Fruit fly (Drosophila melanogaster) whole organism, embryonic: ENCODE data around the gene BNIP3.
A peak's percentile ranks its signal among the peaks of the same experiment; 100 is the strongest.

Experiments used
- Ada2b ChIP-seq: fragments of 200-800 bp; sonication (Bioruptor generic); IDR thresholded peaks from 2 replicates; pipeline ENCODE4 v1.3.6; 2022; ENCODE audit warnings: missing biosample characterization, missing genetic modification characterization
- Atf3 ChIP-seq: fragments of 200-800 bp; sonication (Bioruptor generic); optimal IDR thresholded peaks from 3 replicates; lab custom pipeline; 2016; ENCODE audit warnings: missing biosample characterization, missing genetic modification characterization
- Atf6 ChIP-seq: fragments of 200-800 bp; sonication (Bioruptor generic); IDR thresholded peaks from 2 replicates; pipeline ENCODE4 v1.3.6; 2022; ENCODE audit warnings: missing biosample characterization, missing genetic modification characterization
- B-H2 ChIP-seq: fragments of 200-800 bp; sonication (Bioruptor generic); optimal IDR thresholded peaks from 2 replicates; lab custom pipeline; 2018; ENCODE audit warnings: missing biosample characterization, mild to moderate bottlenecking, missing genetic modification characterization
- Bgb ChIP-seq: fragments of 200-800 bp; sonication (Bioruptor generic); IDR thresholded peaks from 2 replicates; pipeline ENCODE4 v1.3.6; 2022; ENCODE audit warnings: missing biosample characterization, missing genetic modification characterization; ENCODE audit not compliant: partially characterized antibody
- CG10209 ChIP-seq: fragments of 200-800 bp; sonication (Bioruptor generic); optimal IDR thresholded peaks from 3 replicates; lab custom pipeline; 2017; ENCODE audit warnings: missing biosample characterization, mild to moderate bottlenecking, missing genetic modification characterization, missing genetic modification reagents
- CG10267 ChIP-seq: fragments of 200-800 bp; sonication (Bioruptor generic); optimal IDR thresholded peaks from 2 replicates; lab custom pipeline; 2018; ENCODE audit warnings: missing biosample characterization, mild to moderate bottlenecking, missing genetic modification characterization, moderate library complexity
- CG11247 ChIP-seq: fragments of 200-800 bp; sonication (Bioruptor generic); IDR thresholded peaks from 2 replicates; pipeline ENCODE4 v1.3.6; 2022; ENCODE audit warnings: missing biosample characterization, missing genetic modification characterization
- CG11398 ChIP-seq: fragments of 200-800 bp; sonication (Bioruptor generic); optimal IDR thresholded peaks from 2 replicates; lab custom pipeline; 2016; ENCODE audit warnings: missing biosample characterization, missing genetic modification characterization
- CG12236 ChIP-seq: fragments of 200-800 bp; sonication (Bioruptor generic); optimal IDR thresholded peaks from 2 replicates; lab custom pipeline; 2016; ENCODE audit warnings: missing biosample characterization, missing genetic modification characterization
- CG12744 ChIP-seq: fragments of 200-800 bp; sonication (Bioruptor generic); optimal IDR thresholded peaks from 2 replicates; lab custom pipeline; 2016; ENCODE audit warnings: missing biosample characterization, missing genetic modification characterization
- CG15269 ChIP-seq: fragments of 200-800 bp; sonication (Bioruptor generic); optimal IDR thresholded peaks from 2 replicates; lab custom pipeline; 2018; ENCODE audit warnings: missing biosample characterization, mild to moderate bottlenecking, missing genetic modification characterization, moderate library complexity
- CG16815 ChIP-seq: fragments of 200-800 bp; sonication (Bioruptor generic); optimal IDR thresholded peaks from 3 replicates; lab custom pipeline; 2017; ENCODE audit warnings: missing biosample characterization, mild to moderate bottlenecking, missing genetic modification characterization
- CG17385 ChIP-seq: fragments of 200-800 bp; sonication (Bioruptor generic); optimal IDR thresholded peaks from 3 replicates; lab custom pipeline; 2018; ENCODE audit warnings: missing biosample characterization, mild to moderate bottlenecking, missing genetic modification characterization
- CG17829 ChIP-seq: fragments of 200-800 bp; optimal IDR thresholded peaks from 2 replicates; lab custom pipeline; 2019; ENCODE audit warnings: missing biosample characterization, mild to moderate bottlenecking, missing genetic modification characterization, moderate library complexity
- CG18599 ChIP-seq: fragments of 200-800 bp; sonication (Bioruptor generic); optimal IDR thresholded peaks from 3 replicates; lab custom pipeline; 2017; ENCODE audit warnings: missing biosample characterization, missing genetic modification characterization, mild to moderate bottlenecking, moderate library complexity, missing genetic modification reagents
- CG31441 ChIP-seq: fragments of 200-800 bp; sonication (Bioruptor generic); IDR thresholded peaks from 2 replicates; pipeline ENCODE4 v1.3.6; 2022; ENCODE audit warnings: missing biosample characterization, missing genetic modification characterization
- CG7372 ChIP-seq: fragments of 200-800 bp; sonication (Bioruptor generic); IDR thresholded peaks from 2 replicates; pipeline ENCODE4 v1.3.6; 2022; ENCODE audit warnings: missing biosample characterization, missing genetic modification characterization
- CG8089 ChIP-seq: fragments of 200-800 bp; sonication (Bioruptor generic); optimal IDR thresholded peaks from 3 replicates; lab custom pipeline; 2016; ENCODE audit warnings: missing biosample characterization, missing genetic modification characterization
- Fer3 ChIP-seq: fragments of 200-800 bp; sonication (Bioruptor generic); optimal IDR thresholded peaks from 2 replicates; lab custom pipeline; 2018; ENCODE audit warnings: missing biosample characterization, mild to moderate bottlenecking, missing genetic modification characterization, moderate library complexity
- MBD-R2 ChIP-seq: fragments of 200-800 bp; sonication (Bioruptor generic); IDR thresholded peaks from 2 replicates; pipeline ENCODE4 v1.3.6; 2022; ENCODE audit warnings: missing biosample characterization, missing genetic modification characterization
- MESR4 ChIP-seq: fragments of 200-800 bp; sonication (Bioruptor generic); optimal IDR thresholded peaks from 2 replicates; lab custom pipeline; 2018; ENCODE audit warnings: missing biosample characterization, mild to moderate bottlenecking, missing genetic modification characterization, moderate library complexity
- Max ChIP-seq: fragments of 200-800 bp; sonication (Bioruptor generic); optimal IDR thresholded peaks from 2 replicates; lab custom pipeline; 2016; ENCODE audit warnings: missing biosample characterization, mild to moderate bottlenecking, missing genetic modification characterization
- NC2α ChIP-seq: fragments of 200-800 bp; sonication (Bioruptor generic); optimal IDR thresholded peaks from 2 replicates; lab custom pipeline; 2016; ENCODE audit warnings: missing biosample characterization, missing genetic modification characterization
- aop ChIP-seq: fragments of 200-800 bp; sonication (Bioruptor generic); IDR thresholded peaks from 2 replicates; pipeline ENCODE4 v1.3.6; 2022; ENCODE audit warnings: missing biosample characterization, missing genetic modification characterization
- ash1 ChIP-seq: fragments of 200-800 bp; sonication (Bioruptor generic); optimal IDR thresholded peaks from 2 replicates; lab custom pipeline; 2018; ENCODE audit warnings: missing biosample characterization, mild to moderate bottlenecking, missing genetic modification characterization
- bbx ChIP-seq: fragments of 200-800 bp; sonication (Bioruptor generic); IDR thresholded peaks from 2 replicates; pipeline ENCODE4 v1.3.6; 2022; ENCODE audit warnings: missing biosample characterization, missing genetic modification characterization; ENCODE audit not compliant: partially characterized antibody
- crol ChIP-seq: fragments of 200-800 bp; sonication (Bioruptor generic); IDR thresholded peaks from 2 replicates; pipeline ENCODE4 v1.3.6; 2022; ENCODE audit warnings: missing biosample characterization, missing genetic modification characterization
- crp ChIP-seq, 2 experiments: fragments of 200-800 bp; sonication (Bioruptor generic); optimal IDR thresholded peaks; 2 replicates in 1 of 2; 3 replicates in 1 of 2; lab custom pipeline; 2017; ENCODE audit warnings: missing biosample characterization in 2 of 2, missing genetic modification characterization in 2 of 2, mild to moderate bottlenecking in 1 of 2, moderate library complexity in 1 of 2
- emc ChIP-seq: fragments of 200-800 bp; sonication (Bioruptor generic); optimal IDR thresholded peaks from 2 replicates; lab custom pipeline; 2016; ENCODE audit warnings: missing biosample characterization, missing genetic modification characterization
- ewg ChIP-seq: fragments of 200-800 bp; sonication (Bioruptor generic); optimal IDR thresholded peaks from 3 replicates; lab custom pipeline; 2017; ENCODE audit warnings: mild to moderate bottlenecking, missing biosample characterization, missing genetic modification reagents, missing genetic modification characterization
- fd96Cb ChIP-seq: fragments of 200-800 bp; sonication (Bioruptor generic); optimal IDR thresholded peaks from 2 replicates; lab custom pipeline; 2018; ENCODE audit warnings: missing biosample characterization, mild to moderate bottlenecking, missing genetic modification characterization, moderate library complexity
- grn ChIP-seq: fragments of 200-800 bp; sonication (Bioruptor generic); optimal IDR thresholded peaks from 3 replicates; lab custom pipeline; 2017; ENCODE audit warnings: missing biosample characterization, missing genetic modification characterization
- klu ChIP-seq: fragments of 200-800 bp; sonication (Bioruptor generic); IDR thresholded peaks from 2 replicates; pipeline ENCODE4 v1.3.6; 2022; ENCODE audit warnings: missing biosample characterization, missing genetic modification characterization
- mld ChIP-seq: fragments of 200-800 bp; sonication (Bioruptor generic); IDR thresholded peaks from 3 replicates; pipeline ENCODE4 v1.3.6; 2022; ENCODE audit warnings: missing biosample characterization, missing genetic modification characterization; ENCODE audit not compliant: partially characterized antibody
- nau ChIP-seq: fragments of 200-800 bp; sonication (Bioruptor generic); optimal IDR thresholded peaks from 3 replicates; lab custom pipeline; 2017; ENCODE audit warnings: missing biosample characterization, mild to moderate bottlenecking, missing genetic modification characterization, missing genetic modification reagents
- nerfin-1 ChIP-seq: fragments of 200-800 bp; sonication (Bioruptor generic); optimal IDR thresholded peaks from 3 replicates; lab custom pipeline; 2019; ENCODE audit warnings: missing biosample characterization, mild to moderate bottlenecking, missing genetic modification characterization, moderate library complexity
- onecut ChIP-seq: fragments of 200-800 bp; sonication (Bioruptor generic); IDR thresholded peaks from 2 replicates; pipeline ENCODE4 v1.3.6; 2022; ENCODE audit warnings: missing biosample characterization, missing genetic modification characterization
- otp ChIP-seq: fragments of 200-800 bp; sonication (Bioruptor generic); IDR thresholded peaks from 3 replicates; pipeline ENCODE4, ENCODE4 v1.3.6; 2022; ENCODE audit warnings: missing biosample characterization, missing genetic modification characterization
- pb ChIP-seq: fragments of 200-800 bp; sonication (Bioruptor generic); optimal IDR thresholded peaks from 3 replicates; lab custom pipeline; 2016; ENCODE audit warnings: missing biosample characterization, missing genetic modification characterization
- phol ChIP-seq: fragments of 200-800 bp; sonication (Bioruptor generic); optimal IDR thresholded peaks from 3 replicates; lab custom pipeline; 2018; ENCODE audit warnings: missing biosample characterization, mild to moderate bottlenecking, missing genetic modification characterization, moderate library complexity
- pita ChIP-seq: fragments of 200-800 bp; sonication (Bioruptor generic); optimal IDR thresholded peaks from 2 replicates; lab custom pipeline; 2017; ENCODE audit warnings: missing biosample characterization, mild to moderate bottlenecking, missing genetic modification characterization
- pum ChIP-seq: fragments of 200-800 bp; sonication (Bioruptor generic); optimal IDR thresholded peaks from 2 replicates; lab custom pipeline; 2016; ENCODE audit warnings: missing biosample characterization, missing genetic modification characterization
- repo ChIP-seq: fragments of 200-800 bp; sonication (Bioruptor generic); optimal IDR thresholded peaks from 2 replicates; lab custom pipeline; 2016; ENCODE audit warnings: missing biosample characterization, missing genetic modification characterization
- tgo ChIP-seq: fragments of 200-800 bp; sonication (Bioruptor generic); IDR thresholded peaks from 3 replicates; pipeline ENCODE4 v1.3.6; 2022; ENCODE audit warnings: missing biosample characterization, missing genetic modification characterization
- trem ChIP-seq: fragments of 200-800 bp; optimal IDR thresholded peaks from 3 replicates; lab custom pipeline; 2019; ENCODE audit warnings: missing biosample characterization, mild to moderate bottlenecking, missing genetic modification characterization, moderate library complexity
- tx ChIP-seq: fragments of 200-800 bp; sonication (Bioruptor generic); optimal IDR thresholded peaks from 2 replicates; lab custom pipeline; 2016; ENCODE audit warnings: missing biosample characterization, missing genetic modification characterization
- unc-4 ChIP-seq: fragments of 200-800 bp; sonication (Bioruptor generic); IDR thresholded peaks from 2 replicates; pipeline ENCODE4 v1.3.6; 2022; ENCODE audit warnings: missing biosample characterization, missing genetic modification characterization; ENCODE audit not compliant: partially characterized antibody
- unpg ChIP-seq: fragments of 200-800 bp; sonication (Bioruptor generic); optimal IDR thresholded peaks from 3 replicates; lab custom pipeline; 2018; ENCODE audit warnings: missing biosample characterization, mild to moderate bottlenecking, missing genetic modification characterization, moderate library complexity
- vfl ChIP-seq: fragments of 200-800 bp; sonication (Bioruptor generic); optimal IDR thresholded peaks from 2 replicates; lab custom pipeline; 2016; ENCODE audit warnings: missing biosample characterization, missing genetic modification characterization
- vvl ChIP-seq: fragments of 200-800 bp; sonication (Bioruptor generic); IDR thresholded peaks from 2 replicates; pipeline ENCODE4 v1.3.6; 2022; ENCODE audit warnings: missing biosample characterization, missing genetic modification characterization

BNIP3 gene

DNA sequence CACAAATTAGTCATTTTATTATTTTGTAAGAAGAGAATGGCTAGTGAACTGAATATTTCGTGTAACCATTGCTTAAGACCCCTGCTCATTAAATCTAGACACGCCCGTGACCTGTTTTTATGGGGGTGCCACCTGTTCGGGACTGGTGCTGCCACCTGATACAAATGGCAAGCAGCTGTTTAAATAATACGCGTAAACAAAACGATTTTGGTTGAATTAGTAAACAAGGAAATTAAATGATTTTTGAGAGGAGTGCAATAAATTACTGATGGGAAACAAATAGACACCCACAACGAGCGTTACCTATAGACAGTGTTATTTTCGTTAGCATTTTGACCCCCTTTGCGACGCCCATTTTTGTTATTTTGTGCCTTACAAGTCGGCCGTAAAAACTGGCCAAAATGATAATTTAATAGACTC lies 44.4 kb downstream of the BNIP3 start (continued):
- TF ChIP-seq Max (GFP tag; lab: Kevin White, UChicago): peak; percentile 77
- TF ChIP-seq nerfin-1 (tag; lab: Kevin White, UChicago): peak; percentile 62
- peak; percentile 92 for TF ChIP-seq B-H2 (GFP tag; lab: Kevin White, UChicago)
- TF ChIP-seq CG10267 (tag; lab: Kevin White, UChicago): peak; percentile 82
- peak; percentile 86 for TF ChIP-seq unpg (GFP tag; lab: Kevin White, UChicago)
- no peak for TF ChIP-seq aop (GFP tag; lab: Robert Waterston, UW)
- TF ChIP-seq tgo: no peak
- TF ChIP-seq CG15269 (tag; lab: Kevin White, UChicago): peak; percentile 89
- peak; percentile 81 for TF ChIP-seq repo
- TF ChIP-seq onecut (GFP tag; lab: Robert Waterston, UW): peak; percentile 73
- TF ChIP-seq trem: peak; percentile 70
- TF ChIP-seq pita (GFP tag; lab: Kevin White, UChicago): no peak
- no peak for TF ChIP-seq klu
- TF ChIP-seq crol (GFP tag; lab: Robert Waterston, UW): no peak
- TF ChIP-seq CG16815 (GFP tag; lab: Kevin White, UChicago): peak; percentile 77
- TF ChIP-seq ewg: peak; percentile 68
- peak; percentile 53 for TF ChIP-seq NC2α (GFP tag; lab: Kevin White, UChicago)
- no peak for TF ChIP-seq vvl (GFP tag; lab: Robert Waterston, UW)
- TF ChIP-seq Atf3 (GFP tag; lab: Kevin White, UChicago): peak; percentile 86
- peak; percentile 76 for TF ChIP-seq tx
- peak; percentile 80 for TF ChIP-seq pum
- TF ChIP-seq CG12236: peak; percentile 68
- no peak for TF ChIP-seq Bgb (GFP tag; lab: Robert Waterston, UW)
- no peak for TF ChIP-seq unc-4 (GFP tag; lab: Robert Waterston, UW)
- peak; percentile 37 for TF ChIP-seq MESR4 (GFP tag; lab: Kevin White, UChicago)
- peak; percentile 22 for TF ChIP-seq grn (GFP tag; lab: Kevin White, UChicago)
- TF ChIP-seq emc (GFP tag; lab: Kevin White, UChicago): peak; percentile 54
- TF ChIP-seq crp (GFP tag; optimal IDR thresholded peaks at IDR 0.05; lab: Kevin White, UChicago): peak; percentile 46 to 93
- peak; percentile 91 for TF ChIP-seq Fer3 (tag; lab: Kevin White, UChicago)
- TF ChIP-seq CG31441 (GFP tag; lab: Robert Waterston, UW): no peak
- TF ChIP-seq phol: peak; percentile 82
- TF ChIP-seq CG11398 (GFP tag; lab: Kevin White, UChicago): peak; percentile 78
- no peak for TF ChIP-seq Atf6 (GFP tag; lab: Robert Waterston, UW)
- TF ChIP-seq fd96Cb: peak; percentile 82
- peak; percentile 57 for TF ChIP-seq ash1 (GFP tag; lab: Kevin White, UChicago)
- TF ChIP-seq nau (GFP tag; lab: Kevin White, UChicago): peak; percentile 79
- peak; percentile 74 for TF ChIP-seq CG12744 (GFP tag; lab: Kevin White, UChicago)
- peak; percentile 83 for TF ChIP-seq CG10209 (GFP tag; lab: Kevin White, UChicago)
- no peak for TF ChIP-seq CG11247 (GFP tag; lab: Robert Waterston, UW)
- TF ChIP-seq CG7372: no peak
- TF ChIP-seq vfl: peak; percentile 81
- TF ChIP-seq pb (GFP tag; lab: Kevin White, UChicago): peak; percentile 83
- no peak for TF ChIP-seq bbx (GFP tag; lab: Robert Waterston, UW)
- TF ChIP-seq CG8089 (GFP tag; lab: Kevin White, UChicago): peak; percentile 65
- TF ChIP-seq otp: no peak
- no peak for TF ChIP-seq Ada2b
- TF ChIP-seq CG18599 (GFP tag; lab: Kevin White, UChicago): peak; percentile 92
- peak; percentile 80 for TF ChIP-seq CG17385 (GFP tag; lab: Kevin White, UChicago)
- no peak for TF ChIP-seq mld (GFP tag; lab: Robert Waterston, UW)
- no peak for TF ChIP-seq MBD-R2 (GFP tag; lab: Robert Waterston, UW)
- TF ChIP-seq CG17829 (tag; lab: Kevin White, UChicago): peak; percentile 80
